Worm (Caenorhabditis elegans) whole organism, mixed stage, embryonic: ENCODE measurements around the gene clu-1.

Experiments
- M03D4.4 ChIP-seq: sonication (generic microtip); optimal IDR thresholded peaks from 2 replicates; lab custom pipeline; 2017; ENCODE audit warnings: mild to moderate bottlenecking, missing genetic modification characterization, missing compliant biosample characterization
- bed-3 ChIP-seq: fragments of 200-800 bp; sonication (Bioruptor generic); optimal IDR thresholded peaks from 3 replicates; lab custom pipeline; 2018; ENCODE audit warnings: mild to moderate bottlenecking, missing genetic modification characterization, moderate library complexity, missing compliant biosample characterization
- blmp-1 ChIP-seq: fragments of 150-350 bp; optimal IDR thresholded peaks from 2 replicates; lab custom pipeline; 2014; ENCODE audit warnings: missing biosample characterization, missing genetic modification characterization
- ceh-39 ChIP-seq: fragments of 150-350 bp; optimal IDR thresholded peaks from 2 replicates; lab custom pipeline; 2014; ENCODE audit warnings: missing biosample characterization, missing genetic modification characterization
- ceh-43 ChIP-seq: fragments of 200-800 bp; sonication (Bioruptor generic); optimal IDR thresholded peaks from 2 replicates; lab custom pipeline; 2018; ENCODE audit warnings: mild to moderate bottlenecking, missing genetic modification characterization, moderate library complexity, missing compliant biosample characterization
- ceh-83 ChIP-seq: fragments of 200-800 bp; sonication (Bioruptor generic); optimal IDR thresholded peaks from 2 replicates; lab custom pipeline; 2018; ENCODE audit warnings: mild to moderate bottlenecking, missing genetic modification characterization, missing compliant biosample characterization
- ces-1 ChIP-seq: fragments of 150-350 bp; optimal IDR thresholded peaks from 2 replicates; lab custom pipeline; 2014; ENCODE audit warnings: missing biosample characterization, missing genetic modification reagents, missing genetic modification characterization
- drap-1 ChIP-seq: fragments of 200-800 bp; sonication (Bioruptor generic); optimal IDR thresholded peaks from 3 replicates; lab custom pipeline; 2018; ENCODE audit warnings: mild to moderate bottlenecking, missing genetic modification characterization, missing compliant biosample characterization
- elt-1 ChIP-seq: sonication (generic microtip); optimal IDR thresholded peaks from 2 replicates; lab custom pipeline; 2017; ENCODE audit warnings: missing genetic modification characterization, mild to moderate bottlenecking, missing compliant biosample characterization, antibody characterized with exemption, moderate library complexity, borderline replicate concordance; ENCODE audit not compliant: insufficient read depth
- elt-3 ChIP-seq: fragments of 150-350 bp; optimal IDR thresholded peaks from 2 replicates; lab custom pipeline; 2014; ENCODE audit warnings: missing biosample characterization, missing genetic modification characterization
- flh-1 ChIP-seq: fragments of 200-800 bp; sonication (Bioruptor generic); optimal IDR thresholded peaks from 2 replicates; lab custom pipeline; 2018; ENCODE audit warnings: mild to moderate bottlenecking, missing genetic modification characterization, moderate library complexity, missing compliant biosample characterization
- ham-2 ChIP-seq: fragments of 200-800 bp; sonication (Bioruptor generic); optimal IDR thresholded peaks from 2 replicates; lab custom pipeline; 2018; ENCODE audit warnings: mild to moderate bottlenecking, missing genetic modification characterization, missing compliant biosample characterization
- hlh-1 ChIP-seq: fragments of 150-350 bp; optimal IDR thresholded peaks from 2 replicates; lab custom pipeline; 2014; ENCODE audit warnings: missing biosample characterization, missing genetic modification reagents, missing genetic modification characterization
- lin-13 ChIP-seq: fragments of 150-350 bp; optimal IDR thresholded peaks from 2 replicates; lab custom pipeline; 2014; ENCODE audit warnings: missing biosample characterization, missing genetic modification characterization
- lin-32 ChIP-seq: fragments of 200-800 bp; sonication (Bioruptor generic); optimal IDR thresholded peaks from 2 replicates; lab custom pipeline; 2018; ENCODE audit warnings: mild to moderate bottlenecking, missing genetic modification characterization, missing compliant biosample characterization
- lsy-2 ChIP-seq: fragments of 150-350 bp; optimal IDR thresholded peaks from 2 replicates; lab custom pipeline; 2014; ENCODE audit warnings: missing biosample characterization, missing genetic modification characterization
- mab-5 ChIP-seq: fragments of 150-350 bp; optimal IDR thresholded peaks from 2 replicates; lab custom pipeline; 2014; ENCODE audit warnings: missing biosample characterization, missing genetic modification characterization
- mep-1 ChIP-seq: fragments of 150-350 bp; optimal IDR thresholded peaks from 2 replicates; lab custom pipeline; 2017; ENCODE audit warnings: missing biosample characterization, missing genetic modification reagents, missing genetic modification characterization, inconsistent platforms
- mls-2 ChIP-seq: sonication (generic microtip); optimal IDR thresholded peaks from 2 replicates; lab custom pipeline; 2016; ENCODE audit warnings: mild to moderate bottlenecking, missing genetic modification characterization, moderate library complexity, missing compliant biosample characterization
- nhr-12 ChIP-seq: fragments of 150-350 bp; optimal IDR thresholded peaks from 2 replicates; lab custom pipeline; 2014; ENCODE audit warnings: missing biosample characterization, missing genetic modification characterization
- nhr-237 ChIP-seq: fragments of 150-350 bp; optimal IDR thresholded peaks from 2 replicates; lab custom pipeline; 2014; ENCODE audit warnings: missing biosample characterization, missing genetic modification characterization
- nhr-28 ChIP-seq: fragments of 150-350 bp; optimal IDR thresholded peaks from 2 replicates; lab custom pipeline; 2014; ENCODE audit warnings: missing biosample characterization, missing genetic modification characterization
- nhr-76 ChIP-seq: sonication (generic microtip); optimal IDR thresholded peaks from 2 replicates; lab custom pipeline; 2017; ENCODE audit warnings: missing biosample characterization, missing genetic modification characterization
- pha-4 ChIP-seq: fragments of 150-350 bp; optimal IDR thresholded peaks from 2 replicates; lab custom pipeline; 2018; ENCODE audit warnings: missing biosample characterization, missing genetic modification reagents, missing genetic modification characterization
- sem-2 ChIP-seq: fragments of 200-800 bp; sonication (Bioruptor generic); optimal IDR thresholded peaks from 2 replicates; lab custom pipeline; 2018; ENCODE audit warnings: mild to moderate bottlenecking, missing genetic modification characterization, missing compliant biosample characterization
- snpc-4 ChIP-seq: fragments of 150-350 bp; optimal IDR thresholded peaks from 2 replicates; lab custom pipeline; 2014; ENCODE audit warnings: missing biosample characterization, missing genetic modification characterization
- sptf-1 ChIP-seq: sonication (generic microtip); optimal IDR thresholded peaks from 2 replicates; lab custom pipeline; 2017; ENCODE audit warnings: mild to moderate bottlenecking, missing genetic modification characterization, moderate library complexity, missing compliant biosample characterization
- tbx-8 ChIP-seq: fragments of 200-800 bp; sonication (Bioruptor generic); optimal IDR thresholded peaks from 2 replicates; lab custom pipeline; 2018; ENCODE audit warnings: mild to moderate bottlenecking, missing genetic modification characterization, moderate library complexity, missing compliant biosample characterization
- unc-120 ChIP-seq: sonication (generic microtip); optimal IDR thresholded peaks from 2 replicates; lab custom pipeline; 2017; ENCODE audit warnings: missing genetic modification characterization, missing compliant biosample characterization; ENCODE audit not compliant: poor library complexity, severe bottlenecking
- unc-39 ChIP-seq: fragments of 150-350 bp; optimal IDR thresholded peaks from 2 replicates; lab custom pipeline; 2014; ENCODE audit warnings: missing biosample characterization, missing genetic modification characterization
- unc-62 ChIP-seq: fragments of 150-350 bp; optimal IDR thresholded peaks from 2 replicates; lab custom pipeline; 2014; ENCODE audit warnings: missing biosample characterization, missing genetic modification reagents, missing genetic modification characterization
- zip-8 ChIP-seq: fragments of 150-350 bp; optimal IDR thresholded peaks from 2 replicates; lab custom pipeline; 2014; ENCODE audit warnings: missing biosample characterization, missing genetic modification characterization
- ztf-11 ChIP-seq: fragments of 150-350 bp; optimal IDR thresholded peaks from 2 replicates; lab custom pipeline; 2014; ENCODE audit warnings: missing biosample characterization, missing genetic modification characterization

Gene clu-1

DNA sequence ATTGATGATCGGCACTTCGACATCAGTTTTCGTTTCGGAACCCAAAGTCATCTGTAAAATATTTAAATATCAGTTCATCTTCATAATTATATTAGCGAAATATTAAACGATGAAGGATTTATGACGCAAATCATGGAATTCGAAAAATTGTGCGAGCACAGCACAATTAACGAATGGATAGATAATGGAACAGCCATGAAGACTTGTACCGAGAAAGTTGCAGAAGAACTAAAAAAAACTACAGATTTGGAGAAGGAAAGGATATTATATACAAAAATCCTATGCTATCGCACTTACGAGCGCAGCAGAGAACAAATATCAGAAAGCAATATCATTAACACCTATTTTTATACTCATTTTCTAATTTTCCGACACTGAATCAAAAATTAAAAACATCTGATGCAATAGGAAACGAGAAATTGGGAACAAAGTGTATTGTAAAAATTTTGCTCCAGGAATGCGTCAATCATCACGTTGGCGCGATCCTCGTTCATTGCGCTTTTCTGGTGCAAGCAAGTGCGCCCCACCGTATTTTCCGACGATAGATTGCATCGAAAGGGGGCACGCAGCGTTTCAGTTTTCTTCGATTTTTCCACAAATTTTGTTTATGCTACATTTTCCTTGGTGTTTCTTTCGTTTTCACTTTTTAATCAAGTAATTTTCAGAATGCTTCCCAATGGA lies at the start of gene clu-1, which contains the start of gene prp-40:
TSS of gene clu-1 (minus strand) at position 51 of the 681 bp plus-strand sequence.
TSS of gene prp-40 (plus strand) at position 666 of the 681 bp plus-strand sequence.
- TF ChIP-seq unc-120 (peak; percentile 30), unc-62 (peak; percentile 24), ceh-39 (tag; lab: Kevin White, UChicago) (peak; percentile 58), lin-13 (tag; lab: Kevin White, UChicago) (peak; percentile 81), tbx-8 (GFP tag; lab: Kevin White, UChicago) (no peak), flh-1 (GFP tag; lab: Kevin White, UChicago) (no peak), nhr-12 (tag; lab: Kevin White, UChicago) (no peak), lsy-2 (tag; lab: Kevin White, UChicago) (peak; percentile 82), elt-3 (tag; lab: Kevin White, UChicago) (no peak), hlh-1 (tag; lab: Kevin White, UChicago) (peak; percentile 36), elt-1 (tag; lab: Kevin White, UChicago) (peak; percentile 13), nhr-237 (tag; lab: Kevin White, UChicago) (peak; percentile 75), drap-1 (GFP tag; lab: Kevin White, UChicago) (peak; percentile 15), mep-1 (tag; lab: Kevin White, UChicago) (peak; percentile 63), M03D4.4 (tag; lab: Kevin White, UChicago) (no peak), nhr-76 (tag; lab: Kevin White, UChicago) (no peak), pha-4 (tag; lab: Kevin White, UChicago) (peak; percentile 88), mab-5 (no peak), ces-1 (GFP tag; lab: Kevin White, UChicago) (peak; percentile 72)
- TF ChIP-seq, all 35 proteins: peak for 12

ce11 chrIII:9570869-9571268 lies 49.6 kb upstream of the clu-1 start:
- TF ChIP-seq snpc-4 (no peak), mep-1 (tag; lab: Kevin White, UChicago) (no peak), lin-13 (tag; lab: Kevin White, UChicago) (no peak), lin-32 (GFP tag; lab: Kevin White, UChicago) (no peak), bed-3 (GFP tag; lab: Kevin White, UChicago) (no peak), lsy-2 (tag; lab: Kevin White, UChicago) (no peak), unc-120 (no peak), ces-1 (GFP tag; lab: Kevin White, UChicago) (no peak), hlh-1 (tag; lab: Kevin White, UChicago) (no peak), sem-2 (GFP tag; lab: Kevin White, UChicago) (no peak), drap-1 (GFP tag; lab: Kevin White, UChicago) (no peak), tbx-8 (GFP tag; lab: Kevin White, UChicago) (no peak)

DNA sequence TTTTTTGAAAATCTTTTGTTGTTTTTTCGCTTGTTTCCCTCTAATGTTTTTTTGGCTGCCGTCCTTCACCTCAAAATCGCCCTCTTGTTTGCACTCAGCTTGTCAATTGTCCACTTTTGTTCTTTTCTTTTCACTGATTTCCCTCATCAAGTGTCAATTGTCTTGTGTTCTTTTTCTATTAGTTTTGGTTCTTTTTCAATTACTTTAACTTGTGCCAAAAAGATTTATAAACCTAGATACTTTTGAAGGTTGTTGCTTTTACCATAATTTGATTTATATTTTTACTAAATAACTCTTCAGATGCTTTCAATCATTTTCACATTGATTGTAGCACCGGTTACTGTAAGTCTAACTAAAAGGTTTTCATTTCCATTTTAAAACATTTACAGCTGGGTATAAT lies 47.2 kb upstream of the clu-1 start, which contains the start of gene C48B4.13:
TSS of gene C48B4.13 (plus strand) at position 301 of the 400 bp plus-strand sequence.
- TF ChIP-seq mls-2 = no peak
- TF ChIP-seq ceh-43 (GFP tag; lab: Kevin White, UChicago) = no peak
- no peak for TF ChIP-seq pha-4 (tag; lab: Kevin White, UChicago)
- TF ChIP-seq bed-3 (GFP tag; lab: Kevin White, UChicago) = no peak

DNA sequence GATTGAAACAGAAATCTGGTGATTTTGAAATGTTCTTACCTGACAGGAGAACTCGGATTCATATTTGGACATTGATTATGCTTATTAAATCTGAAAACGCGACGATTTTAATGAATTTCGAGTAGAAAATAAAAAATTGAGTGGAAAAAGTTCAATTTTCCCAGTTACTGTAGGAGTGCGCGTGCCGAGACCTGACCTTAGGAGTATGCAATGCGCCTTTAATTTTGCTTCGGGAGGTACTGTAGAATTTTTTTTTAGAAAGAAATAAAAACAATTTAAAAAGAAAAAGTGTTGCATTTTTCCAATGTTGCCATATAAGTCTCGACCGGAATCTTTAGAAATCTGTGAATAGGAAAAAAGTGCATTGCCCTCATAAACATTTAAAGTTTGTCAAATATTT lies 44.7 kb upstream of the clu-1 start, which contains the start of gene C48B4.11:
TSS of gene C48B4.11 (minus strand) at position 143 of the 400 bp plus-strand sequence.
- no peak for TF ChIP-seq ceh-39 (tag; lab: Kevin White, UChicago)
- TF ChIP-seq, all 35 proteins: peak for 0

ce11 chrIII:9564410-9564809 lies 43.1 kb upstream of the clu-1 start, which contains the start of gene C48B4.10:
Gene C48B4.10, minus strand, starts transcription at chrIII:9564510.
- TF ChIP-seq ceh-39 (tag; lab: Kevin White, UChicago) = no peak

ce11 chrIII:9563235-9563634 lies 42.0 kb upstream of the clu-1 start, which contains the start of gene C48B4.9:
Gene C48B4.9, minus strand, starts transcription at chrIII:9563335.
- no peak for TF ChIP-seq M03D4.4 (tag; lab: Kevin White, UChicago)
- no peak for TF ChIP-seq mab-5
- no peak for TF ChIP-seq blmp-1 (tag; lab: Kevin White, UChicago)
- TF ChIP-seq elt-3 (tag; lab: Kevin White, UChicago) = no peak
- no peak for TF ChIP-seq ceh-39 (tag; lab: Kevin White, UChicago)
- no peak for TF ChIP-seq ceh-43 (GFP tag; lab: Kevin White, UChicago)
- no peak for TF ChIP-seq sptf-1
- no peak for TF ChIP-seq hlh-1 (tag; lab: Kevin White, UChicago)
- no peak for TF ChIP-seq snpc-4
- no peak for TF ChIP-seq ces-1 (GFP tag; lab: Kevin White, UChicago)
- no peak for TF ChIP-seq unc-39
- TF ChIP-seq ztf-11 = no peak
- no peak for TF ChIP-seq nhr-28
- TF ChIP-seq drap-1 (GFP tag; lab: Kevin White, UChicago) = no peak
- no peak for TF ChIP-seq zip-8
- TF ChIP-seq nhr-12 (tag; lab: Kevin White, UChicago) = no peak
- no peak for TF ChIP-seq ceh-83 (GFP tag; lab: Kevin White, UChicago)
- TF ChIP-seq lsy-2 (tag; lab: Kevin White, UChicago) = no peak
- no peak for TF ChIP-seq bed-3 (GFP tag; lab: Kevin White, UChicago)
- no peak for TF ChIP-seq ham-2 (GFP tag; lab: Kevin White, UChicago)
